Fruit fly (Drosophila melanogaster) whole organism, pupa: ENCODE measurements around the gene nmd.

ENCODE experiments used
- CG10348 ChIP-seq: fragments of 200-800 bp; sonication (Bioruptor generic); IDR thresholded peaks from 2 replicates; pipeline ENCODE4 v1.3.6; 2022; ENCODE audit warnings: missing biosample characterization, missing genetic modification characterization
- CG12605 ChIP-seq: fragments of 200-800 bp; sonication (Bioruptor generic); IDR thresholded peaks from 2 replicates; pipeline ENCODE4 v1.3.6; 2022; ENCODE audit warnings: missing biosample characterization, missing genetic modification characterization
- CG13204 ChIP-seq: fragments of 200-800 bp; sonication (Bioruptor generic); optimal IDR thresholded peaks from 2 replicates; lab custom pipeline; 2018; ENCODE audit warnings: missing biosample characterization, mild to moderate bottlenecking, missing genetic modification characterization, moderate library complexity
- CG14655 ChIP-seq: fragments of 200-800 bp; sonication (Bioruptor generic); optimal IDR thresholded peaks from 3 replicates; lab custom pipeline; 2017; ENCODE audit warnings: mild to moderate bottlenecking, missing biosample characterization, missing genetic modification reagents, missing genetic modification characterization
- CG15710 ChIP-seq: fragments of 200-800 bp; sonication (Bioruptor generic); optimal IDR thresholded peaks from 2 replicates; lab custom pipeline; 2018; ENCODE audit warnings: missing biosample characterization, mild to moderate bottlenecking, missing genetic modification characterization, moderate library complexity
- CG17806 ChIP-seq: fragments of 200-800 bp; sonication (Bioruptor generic); optimal IDR thresholded peaks from 2 replicates; lab custom pipeline; 2018; ENCODE audit warnings: missing biosample characterization, mild to moderate bottlenecking, missing genetic modification characterization, moderate library complexity
- CG32121 ChIP-seq: fragments of 200-800 bp; sonication (Bioruptor generic); IDR thresholded peaks from 2 replicates; pipeline ENCODE4 v1.3.6; 2022; ENCODE audit warnings: missing biosample characterization, missing genetic modification characterization
- CG34367 ChIP-seq: fragments of 200-800 bp; sonication (Bioruptor generic); optimal IDR thresholded peaks from 2 replicates; lab custom pipeline; 2018; ENCODE audit warnings: missing biosample characterization, mild to moderate bottlenecking, missing genetic modification characterization
- CG4496 ChIP-seq: fragments of 200-800 bp; sonication (Bioruptor generic); IDR thresholded peaks from 3 replicates; pipeline ENCODE4 v1.3.6; 2022; ENCODE audit warnings: missing biosample characterization, missing genetic modification characterization
- CG8159 ChIP-seq: fragments of 200-800 bp; sonication (Bioruptor generic); optimal IDR thresholded peaks from 3 replicates; lab custom pipeline; 2018; ENCODE audit warnings: missing biosample characterization, mild to moderate bottlenecking, missing genetic modification characterization, moderate library complexity
- CG8301 ChIP-seq: fragments of 200-800 bp; sonication (Bioruptor generic); optimal IDR thresholded peaks from 2 replicates; lab custom pipeline; 2018; ENCODE audit warnings: missing biosample characterization, mild to moderate bottlenecking, missing genetic modification characterization
- CG9948 ChIP-seq: fragments of 200-800 bp; sonication (Bioruptor generic); optimal IDR thresholded peaks from 2 replicates; lab custom pipeline; 2018; ENCODE audit warnings: missing biosample characterization, mild to moderate bottlenecking, missing genetic modification characterization, moderate library complexity
- D1 ChIP-seq: fragments of 200-800 bp; sonication (Bioruptor generic); optimal IDR thresholded peaks from 2 replicates; lab custom pipeline; 2018; ENCODE audit warnings: missing biosample characterization, mild to moderate bottlenecking, missing genetic modification characterization, moderate library complexity
- EcR ChIP-seq: fragments of 200-800 bp; sonication (Bioruptor generic); optimal IDR thresholded peaks from 3 replicates; lab custom pipeline; 2019; ENCODE audit warnings: missing biosample characterization, missing genetic modification characterization, mild to moderate bottlenecking, moderate library complexity, missing genetic modification reagents
- Ets98B ChIP-seq: fragments of 200-800 bp; sonication (Bioruptor generic); IDR thresholded peaks from 2 replicates; pipeline ENCODE4 v1.3.6; 2022; ENCODE audit warnings: missing biosample characterization, missing genetic modification characterization
- Pif1A ChIP-seq: fragments of 200-800 bp; sonication (Bioruptor generic); optimal IDR thresholded peaks from 3 replicates; lab custom pipeline; 2016; ENCODE audit warnings: missing biosample characterization, missing genetic modification characterization
- Pif1B ChIP-seq: fragments of 200-800 bp; sonication (Bioruptor generic); optimal IDR thresholded peaks from 3 replicates; lab custom pipeline; 2016; ENCODE audit warnings: missing biosample characterization, missing genetic modification characterization
- Snoo ChIP-seq: fragments of 200-800 bp; sonication (Bioruptor generic); optimal IDR thresholded peaks from 3 replicates; lab custom pipeline; 2017; ENCODE audit warnings: missing biosample characterization, mild to moderate bottlenecking, missing genetic modification characterization, inconsistent platforms
- fd96Ca ChIP-seq: fragments of 200-800 bp; sonication (Bioruptor generic); IDR thresholded peaks from 3 replicates; pipeline ENCODE4 v1.3.6; 2022; ENCODE audit warnings: missing biosample characterization, missing genetic modification characterization
- gl ChIP-seq: fragments of 200-800 bp; sonication (Bioruptor generic); optimal IDR thresholded peaks from 2 replicates; lab custom pipeline; 2018; ENCODE audit warnings: missing biosample characterization, mild to moderate bottlenecking, missing genetic modification characterization
- rn ChIP-seq: fragments of 200-800 bp; sonication (Bioruptor generic); IDR thresholded peaks from 2 replicates; pipeline ENCODE4 v1.3.6; 2022; ENCODE audit warnings: missing biosample characterization, missing genetic modification characterization

Gene nmd

DNA sequence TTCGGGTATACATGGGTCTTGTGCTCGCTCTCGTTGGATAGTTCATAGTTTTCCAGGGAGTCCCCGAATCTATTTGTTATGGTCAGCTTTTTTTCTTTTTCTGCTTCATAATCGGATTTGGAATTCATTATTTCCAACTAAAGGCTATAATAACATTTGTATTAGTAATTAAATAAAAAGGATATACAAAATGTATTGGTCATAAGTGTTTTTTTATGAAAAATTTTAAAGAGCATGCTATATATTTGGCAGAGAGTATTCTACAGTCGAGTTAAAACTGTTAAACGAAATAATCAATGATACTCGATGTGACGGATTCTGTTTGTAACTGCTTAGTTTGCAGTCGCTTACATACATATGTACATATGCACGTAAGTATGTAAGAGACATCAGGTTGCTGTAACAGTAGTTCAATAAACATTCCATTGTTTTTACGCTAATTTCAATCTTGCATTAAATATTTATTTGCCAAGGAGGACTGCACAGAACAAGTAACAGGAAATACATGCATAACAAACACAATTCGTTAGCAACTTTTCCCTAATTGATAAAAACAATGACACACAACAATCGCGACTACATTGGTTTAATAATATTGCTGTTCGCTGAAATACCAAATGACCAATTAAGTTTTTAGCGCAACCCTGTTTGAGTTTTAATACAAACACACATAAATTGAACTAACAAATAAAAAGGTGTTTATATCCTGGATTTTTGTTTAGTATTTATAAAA lies 4.5 kb downstream of the nmd start:
- TF ChIP-seq gl (tag; lab: Kevin White, UChicago) (no peak), CG4496 (GFP tag; lab: Robert Waterston, UW) (no peak), CG8301 (tag; lab: Kevin White, UChicago) (peak; percentile 6), CG14655 (GFP tag; lab: Kevin White, UChicago) (no peak), Ets98B (no peak), Snoo (tag; lab: Kevin White, UChicago) (no peak), CG15710 (tag; lab: Kevin White, UChicago) (no peak), rn (no peak), CG32121 (GFP tag; lab: Robert Waterston, UW) (peak; percentile 43; the same call in 1 of the 2 replicates), CG34367 (tag; lab: Kevin White, UChicago) (no peak), CG9948 (tag; lab: Kevin White, UChicago) (no peak)

DNA sequence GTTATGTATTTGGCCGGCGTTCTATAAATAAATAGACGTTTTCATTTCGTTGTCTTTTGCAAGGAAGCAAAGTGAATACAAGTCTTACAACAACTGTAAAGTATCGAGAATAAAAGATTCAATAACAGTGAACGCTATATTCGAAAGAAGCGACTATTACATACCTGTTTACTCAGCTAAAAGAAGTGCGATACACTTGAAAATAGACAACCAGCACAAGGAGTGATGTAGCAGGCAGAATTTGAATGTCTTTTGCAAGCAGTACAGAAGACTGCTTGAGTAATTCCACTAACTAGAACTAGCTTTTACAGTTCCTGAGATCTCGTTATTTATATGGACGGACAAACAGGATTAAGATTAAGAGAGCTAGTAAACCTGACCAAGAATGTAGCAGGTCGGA lies 5.4 kb downstream of the nmd start:
- TF ChIP-seq CG15710 (tag; lab: Kevin White, UChicago) (no peak), EcR (GFP tag; lab: Kevin White, UChicago) (no peak), Ets98B (no peak), CG12605 (GFP tag; lab: Robert Waterston, UW) (no peak)

dm6 chr2L:10294798-10295669 lies 8.7 kb downstream of the nmd start, which contains the start of gene Hand:
Hand (minus strand) TSS chr2L:10295385.
- TF ChIP-seq CG4496 (GFP tag; lab: Robert Waterston, UW), result no peak
- TF ChIP-seq rn, result no peak
- no peak for TF ChIP-seq Pif1A

DNA sequence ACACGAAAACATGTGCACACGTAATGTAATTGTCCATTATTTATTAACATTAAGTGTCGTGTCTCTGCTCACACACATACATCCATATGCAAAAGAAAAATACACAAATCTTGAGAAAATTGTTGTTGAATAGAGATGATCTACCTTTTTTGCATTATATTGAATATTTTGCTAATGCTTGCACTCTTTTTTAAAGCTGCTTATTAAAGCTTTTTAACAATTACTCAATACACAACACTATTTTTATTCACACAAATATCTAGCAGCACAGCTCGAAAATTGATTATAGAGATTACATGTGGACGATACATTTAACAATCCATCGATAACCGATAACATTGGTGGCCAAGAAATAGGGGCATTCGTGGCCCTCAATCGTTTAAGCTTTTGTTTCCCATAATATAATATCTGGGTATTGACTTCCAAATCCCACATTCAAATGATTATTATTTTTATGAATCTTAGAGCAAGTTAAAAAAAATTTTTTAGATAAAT lies 11.6 kb downstream of the nmd start, which contains the start of gene Ufd4:
Ufd4 (minus strand) TSS at position 300 of the 495 bp plus-strand sequence.
- TF ChIP-seq EcR (GFP tag; lab: Kevin White, UChicago) (no peak), CG8301 (tag; lab: Kevin White, UChicago) (no peak), Pif1A (no peak), fd96Ca (GFP tag; lab: Robert Waterston, UW) (no peak), gl (tag; lab: Kevin White, UChicago) (no peak), CG9948 (tag; lab: Kevin White, UChicago) (no peak), CG34367 (tag; lab: Kevin White, UChicago) (no peak), CG10348 (GFP tag; lab: Robert Waterston, UW) (no peak), D1 (tag; lab: Kevin White, UChicago) (no peak), CG17806 (tag; lab: Kevin White, UChicago) (peak; percentile 49), CG32121 (GFP tag; lab: Robert Waterston, UW) (peak; percentile 66), CG15710 (tag; lab: Kevin White, UChicago) (peak; percentile 38)

- TF ChIP-seq CG4496 (GFP tag; lab: Robert Waterston, UW), result no peak
- no peak for TF ChIP-seq CG34367 (tag; lab: Kevin White, UChicago)
- TF ChIP-seq Pif1B (GFP tag; lab: Kevin White, UChicago), result no peak
- TF ChIP-seq CG13204, result no peak
- TF ChIP-seq CG9948 (tag; lab: Kevin White, UChicago), result no peak
- no peak for TF ChIP-seq CG10348 (GFP tag; lab: Robert Waterston, UW)
- TF ChIP-seq CG8159 (tag; lab: Kevin White, UChicago), result no peak
- TF ChIP-seq fd96Ca (GFP tag; lab: Robert Waterston, UW), result no peak
- TF ChIP-seq CG32121 (GFP tag; lab: Robert Waterston, UW), result no peak
- no peak for TF ChIP-seq Ets98B
- no peak for TF ChIP-seq Pif1A
- no peak for TF ChIP-seq D1 (tag; lab: Kevin White, UChicago)
- no peak for TF ChIP-seq CG17806 (tag; lab: Kevin White, UChicago)
- TF ChIP-seq CG15710 (tag; lab: Kevin White, UChicago), result no peak
- no peak for TF ChIP-seq CG12605 (GFP tag; lab: Robert Waterston, UW)
- no peak for TF ChIP-seq Snoo (tag; lab: Kevin White, UChicago)
- TF ChIP-seq rn, result no peak
- no peak for TF ChIP-seq CG14655 (GFP tag; lab: Kevin White, UChicago)
- TF ChIP-seq EcR (GFP tag; lab: Kevin White, UChicago), result no peak
Measured at dm6 chr2L:10291276-10291675, 12.5 kb downstream of the nmd start.

dm6 chr2L:10280772-10281171 lies 23.0 kb downstream of the nmd start, which contains the start of gene CG34043:
CG34043 (minus strand) TSS chr2L:10280872.
- TF ChIP-seq CG14655 (GFP tag; lab: Kevin White, UChicago) (no peak), Snoo (tag; lab: Kevin White, UChicago) (no peak), CG8301 (tag; lab: Kevin White, UChicago) (no peak), EcR (GFP tag; lab: Kevin White, UChicago) (no peak), fd96Ca (GFP tag; lab: Robert Waterston, UW) (no peak), rn (no peak), CG12605 (GFP tag; lab: Robert Waterston, UW) (no peak), Ets98B (no peak), D1 (tag; lab: Kevin White, UChicago) (no peak), CG17806 (tag; lab: Kevin White, UChicago) (no peak), Pif1B (GFP tag; lab: Kevin White, UChicago) (no peak), CG34367 (tag; lab: Kevin White, UChicago) (no peak)
